Worm (Caenorhabditis elegans) whole organism, L4 larva: Measurements from ENCODE around the gene EEED8.13.
A peak's percentile ranks its signal among the peaks of the same experiment; 100 is the strongest.

Experiments
- D1046.2 ChIP-seq: fragments of 200-800 bp; sonication (Bioruptor generic); IDR thresholded peaks from 2 replicates; pipeline ENCODE4 v1.3.6; 2022; ENCODE audit warnings: missing genetic modification characterization, missing compliant biosample characterization
- F10B5.3 ChIP-seq: sonication (generic microtip); optimal IDR thresholded peaks from 2 replicates; lab custom pipeline; 2016; ENCODE audit warnings: mild to moderate bottlenecking, missing genetic modification characterization, missing compliant biosample characterization
- F49E8.2 ChIP-seq: sonication (generic microtip); optimal IDR thresholded peaks from 2 replicates; lab custom pipeline; 2016; ENCODE audit warnings: missing compliant biosample characterization, mild to moderate bottlenecking, missing genetic modification characterization, borderline replicate concordance
- T26A8.4 ChIP-seq: fragments of 200-800 bp; sonication (Bioruptor generic); IDR thresholded peaks from 2 replicates; pipeline ENCODE4 v1.3.6; 2022; ENCODE audit warnings: missing genetic modification characterization, missing compliant biosample characterization
- Y105C5A.15 ChIP-seq: fragments of 200-800 bp; sonication (Bioruptor generic); IDR thresholded peaks from 2 replicates; pipeline ENCODE4 v1.3.6; 2022; ENCODE audit warnings: missing genetic modification characterization, missing compliant biosample characterization
- Y48G9A.11 ChIP-seq: fragments of 200-800 bp; sonication (Bioruptor generic); IDR thresholded peaks from 2 replicates; pipeline ENCODE4 v1.3.6; 2022; ENCODE audit warnings: missing genetic modification reagents, missing genetic modification characterization, missing compliant biosample characterization
- ZK546.5 ChIP-seq, 2 experiments: sonication (generic microtip); optimal IDR thresholded peaks; 2 replicates each; lab custom pipeline; 2017; ENCODE audit warnings: missing biosample characterization in 2 of 2, missing genetic modification characterization in 2 of 2
- aha-1 ChIP-seq: fragments of 150-350 bp; peaks from one replicate; lab custom pipeline; 2014; ENCODE audit warnings: missing biosample characterization, missing genetic modification characterization
- ama-1 ChIP-seq: fragments of 150-350 bp; optimal IDR thresholded peaks from 2 replicates; lab custom pipeline; 2014; ENCODE audit warnings: inconsistent platforms, mixed read lengths
- attf-4 ChIP-seq: sonication (generic microtip); optimal IDR thresholded peaks from 3 replicates; lab custom pipeline; 2017; ENCODE audit warnings: missing biosample characterization, missing genetic modification characterization
- ceh-20 ChIP-seq: fragments of 200-800 bp; sonication (Bioruptor generic); IDR thresholded peaks from 2 replicates; pipeline ENCODE4 v1.3.6; 2022; ENCODE audit warnings: missing genetic modification reagents, missing genetic modification characterization, missing compliant biosample characterization
- ceh-28 ChIP-seq: fragments of 150-350 bp; optimal IDR thresholded peaks from 2 replicates; lab custom pipeline; 2014; ENCODE audit warnings: missing biosample characterization, missing genetic modification reagents, missing genetic modification characterization
- ceh-82 ChIP-seq: sonication (generic microtip); optimal IDR thresholded peaks from 2 replicates; lab custom pipeline; 2017; ENCODE audit warnings: missing biosample characterization, missing genetic modification characterization
- daf-12 ChIP-seq: fragments of 150-350 bp; optimal IDR thresholded peaks from 2 replicates; lab custom pipeline; 2014; ENCODE audit warnings: missing biosample characterization, missing genetic modification reagents, missing genetic modification characterization
- dmd-6 ChIP-seq: fragments of 200-800 bp; sonication (Bioruptor generic); IDR thresholded peaks from 2 replicates; pipeline ENCODE4 v1.3.6; 2022; ENCODE audit warnings: missing genetic modification reagents, missing genetic modification characterization, missing compliant biosample characterization
- dmd-8 ChIP-seq: fragments of 200-800 bp; sonication (Bioruptor generic); IDR thresholded peaks from 2 replicates; pipeline ENCODE4 v1.3.6; 2022; ENCODE audit warnings: missing genetic modification characterization, missing compliant biosample characterization
- dpl-1 ChIP-seq: fragments of 150-350 bp; optimal IDR thresholded peaks from 2 replicates; lab custom pipeline; 2014; ENCODE audit warnings: missing biosample characterization, missing genetic modification reagents, missing genetic modification characterization
- duxl-1 ChIP-seq: sonication (generic microtip); optimal IDR thresholded peaks from 2 replicates; lab custom pipeline; 2016; ENCODE audit warnings: mild to moderate bottlenecking, missing genetic modification characterization, moderate library complexity, missing compliant biosample characterization; ENCODE audit not compliant: poor library complexity
- egl-27 ChIP-seq: sonication (generic microtip); optimal IDR thresholded peaks from 3 replicates; lab custom pipeline; 2017; ENCODE audit warnings: missing biosample characterization, missing genetic modification reagents, missing genetic modification characterization
- hlh-30 ChIP-seq: sonication (generic microtip); optimal IDR thresholded peaks from 2 replicates; lab custom pipeline; 2017; ENCODE audit warnings: antibody characterized with exemption, mild to moderate bottlenecking, missing genetic modification characterization, missing compliant biosample characterization; ENCODE audit not compliant: insufficient read depth
- hmg-1.1 ChIP-seq: fragments of 200-800 bp; sonication (Bioruptor generic); IDR thresholded peaks from 2 replicates; pipeline ENCODE4 v1.3.6; 2022; ENCODE audit warnings: missing genetic modification reagents, missing genetic modification characterization, missing compliant biosample characterization
- lin-1 ChIP-seq: fragments of 200-800 bp; sonication (Bioruptor generic); IDR thresholded peaks from 2 replicates; pipeline ENCODE4 v1.3.6; 2022; ENCODE audit warnings: missing genetic modification reagents, missing genetic modification characterization, missing compliant biosample characterization
- lin-15B ChIP-seq: fragments of 150-350 bp; sonication (generic microtip); optimal IDR thresholded peaks from 3 replicates; lab custom pipeline; 2014; ENCODE audit warnings: missing biosample characterization, missing genetic modification characterization
- lin-29 ChIP-seq: fragments of 200-800 bp; sonication (Bioruptor generic); IDR thresholded peaks from 2 replicates; pipeline ENCODE4 v1.3.6; 2022; ENCODE audit warnings: missing genetic modification reagents, missing genetic modification characterization, missing compliant biosample characterization
- lin-38 ChIP-seq: fragments of 200-800 bp; sonication (Bioruptor generic); IDR thresholded peaks from 2 replicates; pipeline ENCODE4 v1.3.6; 2022; ENCODE audit warnings: missing genetic modification reagents, missing genetic modification characterization, missing compliant biosample characterization
- lin-39 ChIP-seq: fragments of 150-350 bp; optimal IDR thresholded peaks from 2 replicates; lab custom pipeline; 2014; ENCODE audit warnings: missing biosample characterization, missing genetic modification reagents, missing genetic modification characterization
- lsy-2 ChIP-seq, 2 experiments: fragments of 150-350 bp in 1 of 2; sonication (generic microtip) in 1 of 2; optimal IDR thresholded peaks; 2 replicates each; lab custom pipeline; 2014 to 2017; ENCODE audit warnings: missing biosample characterization in 2 of 2, missing genetic modification characterization in 2 of 2
- mdt-29 ChIP-seq: fragments of 200-800 bp; sonication (Bioruptor generic); IDR thresholded peaks from 2 replicates; pipeline ENCODE4 v1.3.6; 2022; ENCODE audit warnings: missing genetic modification reagents, missing genetic modification characterization, missing compliant biosample characterization
- mep-1 ChIP-seq: fragments of 150-350 bp; sonication (generic microtip); optimal IDR thresholded peaks from 3 replicates; lab custom pipeline; 2014; ENCODE audit warnings: missing biosample characterization, missing genetic modification characterization
- nhr-102 ChIP-seq: sonication (generic microtip); optimal IDR thresholded peaks from 2 replicates; lab custom pipeline; 2016; ENCODE audit warnings: mild to moderate bottlenecking, missing genetic modification characterization, moderate library complexity, missing compliant biosample characterization
- nhr-28 ChIP-seq: fragments of 150-350 bp; optimal IDR thresholded peaks from 2 replicates; lab custom pipeline; 2014; ENCODE audit warnings: missing biosample characterization, missing genetic modification characterization
- nhr-48 ChIP-seq: sonication (generic microtip); optimal IDR thresholded peaks from 2 replicates; lab custom pipeline; 2016; ENCODE audit warnings: mild to moderate bottlenecking, missing genetic modification characterization, missing compliant biosample characterization
- nhr-6 ChIP-seq: fragments of 150-350 bp; optimal IDR thresholded peaks from 2 replicates; lab custom pipeline; 2014; ENCODE audit warnings: missing biosample characterization, missing genetic modification characterization
- nhr-76 ChIP-seq: fragments of 150-350 bp; optimal IDR thresholded peaks from 2 replicates; lab custom pipeline; 2014; ENCODE audit warnings: missing biosample characterization, missing genetic modification characterization
- pha-4 ChIP-seq, 2 experiments: fragments of 150-350 bp in 1 of 2; fragments of 200-800 bp in 1 of 2; sonication (Bioruptor generic) in 1 of 2; IDR thresholded peaks in 1 of 2; optimal IDR thresholded peaks in 1 of 2; 2 replicates each; pipeline versions ENCODE4 v1.3.6 to Lab custom; 2014 to 2022; ENCODE audit warnings: missing genetic modification characterization in 2 of 2, missing genetic modification reagents in 2 of 2, missing biosample characterization in 1 of 2, missing compliant biosample characterization in 1 of 2
- pqm-1 ChIP-seq: sonication (generic microtip); optimal IDR thresholded peaks from 2 replicates; lab custom pipeline; 2017; ENCODE audit warnings: missing biosample characterization, missing genetic modification characterization
- rbr-2 ChIP-seq: sonication (generic microtip); optimal IDR thresholded peaks from 2 replicates; lab custom pipeline; 2016; ENCODE audit warnings: missing genotype, missing genetic modification characterization, missing compliant biosample characterization
- sdz-12 ChIP-seq: fragments of 200-800 bp; sonication (Bioruptor generic); optimal IDR thresholded peaks from 2 replicates; lab custom pipeline; 2018; ENCODE audit warnings: mild to moderate bottlenecking, missing genetic modification characterization, missing compliant biosample characterization
- skn-1 ChIP-seq: fragments of 150-350 bp; optimal IDR thresholded peaks from 2 replicates; lab custom pipeline; 2014; ENCODE audit warnings: missing biosample characterization, missing genetic modification characterization
- spr-3 ChIP-seq: fragments of 200-800 bp; sonication (Bioruptor generic); optimal IDR thresholded peaks from 2 replicates; lab custom pipeline; 2018; ENCODE audit warnings: mild to moderate bottlenecking, missing genetic modification characterization, missing compliant biosample characterization
- unc-130 ChIP-seq: sonication (generic microtip); optimal IDR thresholded peaks from 2 replicates; lab custom pipeline; 2016; ENCODE audit warnings: missing genetic modification reagents, missing genetic modification characterization, missing compliant biosample characterization
- zfp-3 ChIP-seq: fragments of 200-800 bp; sonication (Bioruptor generic); conservative IDR thresholded peaks from 2 replicates; pipeline ENCODE4 v1.3.6; 2022; ENCODE audit warnings: missing genetic modification reagents, missing genetic modification characterization, missing compliant biosample characterization
- zip-11 ChIP-seq: fragments of 200-800 bp; sonication (Bioruptor generic); IDR thresholded peaks from 2 replicates; pipeline ENCODE4 v1.3.6; 2022; ENCODE audit warnings: missing genetic modification characterization, missing compliant biosample characterization
- zip-2 ChIP-seq: fragments of 150-350 bp; optimal IDR thresholded peaks from 2 replicates; lab custom pipeline; 2014; ENCODE audit warnings: missing biosample characterization, missing genetic modification characterization

The EEED8.13 gene

DNA sequence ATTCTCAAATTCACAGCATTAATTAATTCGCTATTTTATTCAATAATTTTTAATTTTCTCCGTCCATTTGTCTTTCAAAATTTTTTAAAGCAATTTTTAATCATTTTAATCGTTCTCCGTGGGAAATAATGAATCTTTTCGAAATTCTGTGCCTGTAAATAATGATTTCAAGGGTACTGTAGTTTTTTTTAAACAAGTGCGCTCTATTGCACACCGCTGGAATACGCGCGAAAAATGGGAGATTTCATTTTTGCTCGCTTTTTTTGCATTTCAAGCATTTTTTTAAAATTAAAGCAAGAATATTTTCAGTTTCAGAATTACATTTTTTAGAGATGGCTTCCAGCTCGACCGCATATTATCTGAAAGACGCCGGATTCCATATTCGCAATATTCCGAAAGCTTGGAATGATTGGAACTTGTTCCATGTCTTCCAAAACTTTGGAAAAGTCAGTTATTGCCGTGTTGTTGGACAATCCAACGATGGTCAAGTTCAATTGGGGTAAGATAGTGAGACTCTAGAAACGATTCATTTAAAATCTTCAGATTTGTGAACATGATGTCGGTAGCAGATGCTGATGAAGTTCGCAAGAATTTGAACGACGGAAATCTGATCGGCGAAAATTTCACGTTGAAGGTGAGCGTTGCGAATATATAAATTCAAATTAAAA, 8.7 kb upstream of the EEED8.13 start, which contains the start of gene tofu-6:
TSS of gene tofu-6 (plus strand) at position 302 of the 668 bp plus-strand sequence.
- TF ChIP-seq nhr-102 (tag; lab: Kevin White, UChicago) (no peak), D1046.2 (GFP tag; lab: Robert Waterston, UW) (no peak), daf-12 (tag; lab: Kevin White, UChicago) (no peak), pha-4 (GFP tag; IDR thresholded peaks at IDR 0.05; lab: Robert Waterston, UW) (no peak), pha-4 (tag; optimal IDR thresholded peaks at IDR 0.05; lab: Kevin White, UChicago) (no peak), F10B5.3 (tag; lab: Kevin White, UChicago) (no peak), zfp-3 (GFP tag; lab: Robert Waterston, UW) (no peak), rbr-2 (tag; lab: Kevin White, UChicago) (no peak), mdt-29 (no peak), nhr-6 (tag; lab: Kevin White, UChicago) (no peak), spr-3 (no peak), lin-29 (GFP tag; lab: Robert Waterston, UW) (no peak), F49E8.2 (tag; lab: Kevin White, UChicago) (peak; percentile 41), ama-1 (lab: Kevin White, UChicago) (no peak), dmd-6 (no peak), dmd-8 (GFP tag; lab: Robert Waterston, UW) (no peak), pqm-1 (no peak), Y48G9A.11 (GFP tag; lab: Robert Waterston, UW) (0 out of 2 replicates have a peak, but pooled peaks have one; percentile 56), dpl-1 (peak; percentile 45), nhr-48 (tag; lab: Kevin White, UChicago) (no peak), duxl-1 (tag; lab: Kevin White, UChicago) (no peak), skn-1 (tag; lab: Kevin White, UChicago) (no peak), lin-39 (tag; lab: Kevin White, UChicago) (no peak), hlh-30 (no peak), nhr-28 (tag; lab: Kevin White, UChicago) (no peak), T26A8.4 (no peak), hmg-1.1 (GFP tag; lab: Robert Waterston, UW) (no peak), unc-130 (GFP tag; lab: Kevin White, UChicago) (peak; percentile 53), sdz-12 (GFP tag; lab: Kevin White, UChicago) (no peak), zip-2 (no peak), ceh-20 (GFP tag; lab: Robert Waterston, UW) (no peak), mep-1 (tag; lab: Kevin White, UChicago) (no peak), lsy-2 (tag; optimal IDR thresholded peaks at IDR 0.05; lab: Kevin White, UChicago) (peak in 1 of 2 experiments; percentile 92), aha-1 (peak; percentile 59), lin-38 (GFP tag; lab: Robert Waterston, UW) (peak; percentile 94), ZK546.5 (tag; optimal IDR thresholded peaks at IDR 0.05; lab: Kevin White, UChicago) (no peak), ceh-28 (tag; lab: Kevin White, UChicago) (no peak), attf-4 (tag; lab: Kevin White, UChicago) (no peak), nhr-76 (tag; lab: Kevin White, UChicago) (no peak), ceh-82 (no peak), lin-1 (GFP tag; lab: Robert Waterston, UW) (no peak), Y105C5A.15 (no peak), lin-15B (tag; lab: Kevin White, UChicago) (no peak), egl-27 (tag; lab: Kevin White, UChicago) (no peak), zip-11 (GFP tag; lab: Robert Waterston, UW) (no peak)
